Worm (Caenorhabditis elegans): ENCODE measurements around the gene fbxb-91.

DNA sequence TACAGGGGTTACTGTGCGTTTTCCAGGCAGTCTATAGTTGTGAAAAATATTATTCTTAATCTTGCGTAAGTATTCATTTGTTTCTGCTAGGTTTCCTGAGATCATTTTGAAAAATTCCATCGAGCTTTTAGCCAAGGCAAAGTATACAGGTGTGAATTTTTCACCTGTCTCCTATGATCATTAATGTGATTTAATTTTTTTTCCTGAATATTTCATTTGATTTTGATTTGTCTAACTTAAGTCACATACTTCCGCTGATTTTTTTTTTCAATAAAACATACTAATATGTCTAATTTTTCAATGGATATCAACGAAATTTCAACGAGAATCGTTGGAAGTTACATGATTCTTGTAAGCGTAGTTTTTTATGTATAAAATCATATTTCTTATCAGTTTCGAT lies 45.3 kb downstream of the fbxb-91 start, which contains the start of gene srx-108:
- no peak for TF ChIP-seq T22C8.4 (GFP tag; IDR thresholded peaks at IDR 0.05)
- TF ChIP-seq cog-1 (tag; optimal IDR thresholded peaks at IDR 0.05), result no peak
- TF ChIP-seq klf-2 (GFP tag; conservative IDR thresholded peaks at IDR 0.05), result no peak
- TF ChIP-seq ref-1 (GFP tag; conservative IDR thresholded peaks at IDR 0.05), result no peak
- TF ChIP-seq med-1 (GFP tag; optimal IDR thresholded peaks at IDR 0.05; ENCODE audit: insufficient read depth), result no peak

All from whole organism, midembryonic.